Worm (Caenorhabditis elegans): ENCODE data around the gene ZC239.3.

ZC239.3 gene

DNA sequence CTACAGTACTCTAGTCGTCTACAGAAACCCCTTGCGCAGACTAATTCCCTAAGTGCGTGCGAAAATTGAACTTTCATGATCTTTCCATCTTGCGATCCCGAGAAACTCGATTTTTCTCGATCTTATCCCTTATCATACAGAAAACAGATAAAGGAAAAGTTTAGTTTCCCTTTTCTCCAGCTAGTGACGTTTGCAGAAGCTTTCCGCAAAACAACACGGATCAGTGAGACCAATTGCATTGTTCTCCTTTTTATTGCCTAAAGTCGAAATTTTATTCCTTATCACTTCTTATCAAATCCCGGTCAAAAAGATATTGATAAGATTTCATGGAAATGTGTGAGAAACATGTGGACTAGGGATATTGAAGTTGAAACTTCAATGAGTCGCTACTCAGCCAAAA, 26.0 kb downstream of the ZC239.3 start:
- no peak for TF ChIP-seq attf-5 (GFP tag; optimal IDR thresholded peaks at IDR 0.05)
- no peak for TF ChIP-seq F55B11.4 (tag; optimal IDR thresholded peaks at IDR 0.05; ENCODE audit: borderline replicate concordance, insufficient read depth)
- TF ChIP-seq egl-44 (GFP tag; IDR thresholded peaks at IDR 0.05): no peak
- no peak for TF ChIP-seq K12H6.12 (tag; optimal IDR thresholded peaks at IDR 0.05)
- TF ChIP-seq snpc-1.3 (tag; optimal IDR thresholded peaks at IDR 0.05; ENCODE audit: insufficient read depth): no peak
- TF ChIP-seq lin-40 (tag; optimal IDR thresholded peaks at IDR 0.05): no peak
- no peak for TF ChIP-seq unc-130 (GFP tag; optimal IDR thresholded peaks at IDR 0.05)
- TF ChIP-seq dpff-1 (tag; optimal IDR thresholded peaks at IDR 0.05): no peak
- no peak for TF ChIP-seq tlf-1 (GFP tag; optimal IDR thresholded peaks at IDR 0.05)
- TF ChIP-seq lsl-1 (GFP tag; optimal IDR thresholded peaks at IDR 0.05): no peak
- no peak for TF ChIP-seq hlh-26 (GFP tag; conservative IDR thresholded peaks at IDR 0.05)
- no peak for TF ChIP-seq pbrm-1 (GFP tag; IDR thresholded peaks at IDR 0.05)
- no peak for TF ChIP-seq madf-3 (GFP tag; IDR thresholded peaks at IDR 0.05)
- TF ChIP-seq F39B2.1 (GFP tag; IDR thresholded peaks at IDR 0.05): no peak
- no peak for TF ChIP-seq ceh-58 (GFP tag; IDR thresholded peaks at IDR 0.05)
- no peak for TF ChIP-seq ekl-4 (GFP tag; IDR thresholded peaks at IDR 0.05)
- no peak for TF ChIP-seq ceh-79 (tag; optimal IDR thresholded peaks at IDR 0.05)

ce11 chrII:3244070-3244469, 28.2 kb downstream of the ZC239.3 start, which contains the start of gene C17F4.12:
Gene C17F4.12 (minus strand): TSS chrII:3244170.
- TF ChIP-seq ztf-25 (GFP tag; IDR thresholded peaks at IDR 0.05) (no peak), ceh-27 (GFP tag; optimal IDR thresholded peaks at IDR 0.05) (no peak), attf-6 (GFP tag; IDR thresholded peaks at IDR 0.05) (no peak), dpff-1 (tag; optimal IDR thresholded peaks at IDR 0.05) (no peak), F33H1.4 (GFP tag; IDR thresholded peaks at IDR 0.05) (no peak), let-607 (tag; optimal IDR thresholded peaks at IDR 0.05) (no peak), chd-7 (tag; optimal IDR thresholded peaks at IDR 0.05) (no peak)

DNA sequence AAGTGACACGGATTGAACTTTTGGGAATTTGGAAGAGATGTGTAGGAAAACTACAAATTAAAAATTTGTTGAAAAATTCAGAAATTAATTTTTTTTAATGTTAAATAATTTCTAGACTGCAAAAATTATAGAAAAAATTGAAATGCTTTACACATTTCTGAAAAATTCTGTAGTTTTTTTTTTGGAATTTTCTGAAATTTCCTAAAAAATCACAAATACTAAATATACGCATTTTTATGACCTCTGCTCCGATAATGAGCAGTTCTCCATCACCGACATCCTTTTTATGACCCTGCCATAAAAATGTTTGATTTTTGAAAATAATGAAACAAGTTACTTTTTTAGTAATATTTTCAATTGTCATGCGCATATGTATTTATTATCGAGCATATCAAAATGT, 28.9 kb downstream of the ZC239.3 start:
- TF ChIP-seq nhr-80 (tag; optimal IDR thresholded peaks at IDR 0.05) (peak; percentile 74), nhr-90 (tag; optimal IDR thresholded peaks at IDR 0.05) (peak; percentile 43), Y53G8AR.9 (GFP tag; conservative IDR thresholded peaks at IDR 0.05) (peak; percentile 47; the same call in 1 of the 2 replicates), nfyb-1 (GFP tag; IDR thresholded peaks at IDR 0.05) (no peak)

DNA sequence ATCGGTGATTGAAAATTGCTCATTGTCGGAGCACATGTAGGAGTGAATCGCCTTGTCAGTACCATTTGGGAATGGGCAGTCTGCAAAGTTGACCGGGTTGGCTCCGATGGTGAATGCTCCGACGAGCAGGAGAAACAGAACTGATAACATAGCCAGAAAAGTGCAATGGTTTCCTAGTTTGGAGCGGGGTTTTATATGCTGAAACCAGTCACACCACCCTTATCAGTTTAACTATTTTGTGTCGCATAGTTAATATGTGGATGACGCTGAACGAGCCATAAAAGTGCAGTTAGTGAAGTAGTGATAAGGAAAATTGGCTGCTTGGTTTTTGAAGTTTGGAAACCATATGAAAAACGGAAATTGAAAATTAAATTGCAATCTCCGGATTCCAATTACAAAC, 30.0 kb downstream of the ZC239.3 start, which contains the start of gene C17F4.7:
Gene C17F4.7 (minus strand): TSS at position 180 of the 400 bp plus-strand sequence.
- TF ChIP-seq attf-6 (GFP tag; IDR thresholded peaks at IDR 0.05) (no peak), hlh-12 (tag; optimal IDR thresholded peaks at IDR 0.05) (no peak), Y67H2A.10 (GFP tag; conservative IDR thresholded peaks at IDR 0.05) (no peak), ccch-3 (GFP tag; optimal IDR thresholded peaks at IDR 0.05) (no peak), cebp-1 (GFP tag; IDR thresholded peaks at IDR 0.05) (no peak), cebp-1 (tag; optimal IDR thresholded peaks at IDR 0.05) (peak; percentile 14), let-526 (GFP tag; IDR thresholded peaks at IDR 0.05) (no peak), B0336.3 (GFP tag; IDR thresholded peaks at IDR 0.05) (0 out of 2 replicates have a peak, but pooled peaks have one; percentile 16), hmg-20 (GFP tag; IDR thresholded peaks at IDR 0.05) (no peak), Y56A3A.18 (GFP tag; IDR thresholded peaks at IDR 0.05) (no peak), ceh-79 (tag; optimal IDR thresholded peaks at IDR 0.05) (no peak), madf-10 (tag; optimal IDR thresholded peaks at IDR 0.05) (peak; percentile 11), ztf-26 (tag; optimal IDR thresholded peaks at IDR 0.05) (peak; percentile 6), attf-5 (GFP tag; optimal IDR thresholded peaks at IDR 0.05) (peak; percentile 2), tbp1 (GFP tag; optimal IDR thresholded peaks at IDR 0.05) (peak; percentile 21), repo-1 (tag; optimal IDR thresholded peaks at IDR 0.05) (no peak), let-607 (tag; optimal IDR thresholded peaks at IDR 0.05) (no peak), atf-7 (tag; optimal IDR thresholded peaks at IDR 0.05) (peak; percentile 50), T07F8.4 (tag; optimal IDR thresholded peaks at IDR 0.05) (no peak), aptf-3 (GFP tag; IDR thresholded peaks at IDR 0.05) (no peak), dox-1 (GFP tag; IDR thresholded peaks at IDR 0.05) (peak; percentile 46), ztf-22 (GFP tag; optimal IDR thresholded peaks at IDR 0.05) (peak; percentile 29), ceh-58 (GFP tag; IDR thresholded peaks at IDR 0.05) (no peak)

Measured in whole organism, young adult.